Worm (Caenorhabditis elegans) whole organism, midembryonic: ENCODE data around the gene C30F2.4.

ENCODE experiments used
- T22C8.4 ChIP-seq: fragments of 200-800 bp; sonication (Bioruptor generic); IDR thresholded peaks from 2 replicates; pipeline ENCODE4 v1.3.6; 2022; ENCODE audit warnings: missing genetic modification characterization, missing compliant biosample characterization
- cog-1 ChIP-seq: sonication (generic microtip); optimal IDR thresholded peaks from 2 replicates; lab custom pipeline; 2016; ENCODE audit warnings: missing genetic modification characterization, missing compliant biosample characterization
- flt-1 ChIP-seq: fragments of 200-800 bp; sonication (Bioruptor generic); IDR thresholded peaks from 2 replicates; pipeline ENCODE4 v1.3.6; 2022; ENCODE audit warnings: missing genetic modification characterization, missing compliant biosample characterization
- klf-2 ChIP-seq: fragments of 200-800 bp; sonication (Bioruptor generic); conservative IDR thresholded peaks from 2 replicates; pipeline ENCODE4 v1.3.6; 2022; ENCODE audit warnings: missing genetic modification reagents, missing genetic modification characterization, missing compliant biosample characterization
- med-1 ChIP-seq: sonication (generic microtip); optimal IDR thresholded peaks from 2 replicates; lab custom pipeline; 2017; ENCODE audit warnings: missing genetic modification characterization, mild to moderate bottlenecking, missing compliant biosample characterization, antibody characterized with exemption, missing genetic modification reagents; ENCODE audit not compliant: insufficient read depth
- ref-1 ChIP-seq: fragments of 200-800 bp; sonication (Bioruptor generic); conservative IDR thresholded peaks from 2 replicates; pipeline ENCODE4 v1.3.6; 2022; ENCODE audit warnings: missing genetic modification reagents, missing genetic modification characterization, missing compliant biosample characterization
- tab-1 ChIP-seq: fragments of 200-800 bp; sonication (Bioruptor generic); IDR thresholded peaks from 2 replicates; pipeline ENCODE4 v1.3.6; 2022; ENCODE audit warnings: missing genetic modification characterization, missing compliant biosample characterization
- ztf-23 ChIP-seq: fragments of 200-800 bp; sonication (Bioruptor generic); IDR thresholded peaks from 2 replicates; pipeline ENCODE4 v1.3.6; 2022; ENCODE audit warnings: missing genetic modification reagents, missing genetic modification characterization, missing compliant biosample characterization
- ztf-29 ChIP-seq: fragments of 200-800 bp; sonication (Bioruptor generic); IDR thresholded peaks from 2 replicates; pipeline ENCODE4 v1.3.6; 2022; ENCODE audit warnings: missing genetic modification reagents, missing genetic modification characterization, missing compliant biosample characterization

The C30F2.4 gene

ce11 chrX:16076470-16076869, at the start of gene C30F2.4:
Gene C30F2.4, minus strand, starts transcription at chrX:16076570.
- TF ChIP-seq tab-1 (GFP tag; lab: Robert Waterston, UW) (no peak), ztf-23 (no peak), T22C8.4 (no peak), ref-1 (no peak), med-1 (GFP tag; lab: Kevin White, UChicago) (no peak), cog-1 (tag; lab: Kevin White, UChicago) (no peak)

- TF ChIP-seq ztf-23 (no peak), tab-1 (GFP tag; lab: Robert Waterston, UW) (no peak), ref-1 (no peak), T22C8.4 (no peak), med-1 (GFP tag; lab: Kevin White, UChicago) (no peak), klf-2 (GFP tag; lab: Robert Waterston, UW) (no peak), cog-1 (tag; lab: Kevin White, UChicago) (no peak), flt-1 (GFP tag; lab: Robert Waterston, UW) (no peak), ztf-29 (GFP tag; lab: Robert Waterston, UW) (no peak)
These were observed 48.4 kb upstream of the C30F2.4 start for ce11 chrX:16124794-16125193.

- TF ChIP-seq T22C8.4 (no peak), ref-1 (no peak), med-1 (GFP tag; lab: Kevin White, UChicago) (no peak), klf-2 (GFP tag; lab: Robert Waterston, UW) (no peak), tab-1 (GFP tag; lab: Robert Waterston, UW) (no peak), cog-1 (tag; lab: Kevin White, UChicago) (no peak), flt-1 (GFP tag; lab: Robert Waterston, UW) (no peak), ztf-23 (no peak), ztf-29 (GFP tag; lab: Robert Waterston, UW) (no peak)
These were observed 47.9 kb upstream of the C30F2.4 start for ce11 chrX:16124290-16124689.

ce11 chrX:16122628-16123027, 46.3 kb upstream of the C30F2.4 start:
- TF ChIP-seq flt-1 (GFP tag; lab: Robert Waterston, UW) (no peak), klf-2 (GFP tag; lab: Robert Waterston, UW) (no peak), ztf-29 (GFP tag; lab: Robert Waterston, UW) (no peak), ref-1 (no peak), cog-1 (tag; lab: Kevin White, UChicago) (no peak), tab-1 (GFP tag; lab: Robert Waterston, UW) (no peak), ztf-23 (no peak), T22C8.4 (no peak), med-1 (GFP tag; lab: Kevin White, UChicago) (no peak)

- TF ChIP-seq ref-1 (no peak), T22C8.4 (no peak), ztf-23 (no peak), tab-1 (GFP tag; lab: Robert Waterston, UW) (no peak), klf-2 (GFP tag; lab: Robert Waterston, UW) (no peak), med-1 (GFP tag; lab: Kevin White, UChicago) (no peak), cog-1 (tag; lab: Kevin White, UChicago) (no peak), ztf-29 (GFP tag; lab: Robert Waterston, UW) (no peak), flt-1 (GFP tag; lab: Robert Waterston, UW) (no peak)
These were observed 41.2 kb upstream of the C30F2.4 start for ce11 chrX:16117618-16118017.

- TF ChIP-seq cog-1 (tag; lab: Kevin White, UChicago) (no peak), klf-2 (GFP tag; lab: Robert Waterston, UW) (no peak), tab-1 (GFP tag; lab: Robert Waterston, UW) (no peak), med-1 (GFP tag; lab: Kevin White, UChicago) (no peak), ztf-23 (no peak), T22C8.4 (no peak), flt-1 (GFP tag; lab: Robert Waterston, UW) (no peak), ref-1 (no peak), ztf-29 (GFP tag; lab: Robert Waterston, UW) (no peak)
These were observed 40.8 kb upstream of the C30F2.4 start for ce11 chrX:16117176-16117575.

ce11 chrX:16116279-16116678, 39.9 kb upstream of the C30F2.4 start:
- TF ChIP-seq klf-2 (GFP tag; lab: Robert Waterston, UW) (0 out of 2 replicates have a peak, but pooled peaks have one; percentile 17), cog-1 (tag; lab: Kevin White, UChicago) (no peak)

- TF ChIP-seq cog-1 (tag; lab: Kevin White, UChicago) (no peak), klf-2 (GFP tag; lab: Robert Waterston, UW) (no peak), ztf-23 (no peak), flt-1 (GFP tag; lab: Robert Waterston, UW) (no peak), med-1 (GFP tag; lab: Kevin White, UChicago) (no peak), tab-1 (GFP tag; lab: Robert Waterston, UW) (no peak), T22C8.4 (no peak), ztf-29 (GFP tag; lab: Robert Waterston, UW) (no peak), ref-1 (no peak)
These were observed 37.6 kb upstream of the C30F2.4 start for ce11 chrX:16113996-16114395.

- no peak for TF ChIP-seq klf-2 (GFP tag; lab: Robert Waterston, UW)
- TF ChIP-seq tab-1 (GFP tag; lab: Robert Waterston, UW) = no peak
- no peak for TF ChIP-seq T22C8.4
- TF ChIP-seq ref-1 = no peak
- TF ChIP-seq flt-1 (GFP tag; lab: Robert Waterston, UW) = no peak
- no peak for TF ChIP-seq med-1 (GFP tag; lab: Kevin White, UChicago)
- no peak for TF ChIP-seq ztf-23
- no peak for TF ChIP-seq ztf-29 (GFP tag; lab: Robert Waterston, UW)
- no peak for TF ChIP-seq cog-1 (tag; lab: Kevin White, UChicago)
These were observed 36.6 kb upstream of the C30F2.4 start for ce11 chrX:16112923-16113322.

ce11 chrX:16105863-16106262, 29.5 kb upstream of the C30F2.4 start:
- no peak for TF ChIP-seq ztf-23
- TF ChIP-seq ref-1 = no peak
- TF ChIP-seq med-1 (GFP tag; lab: Kevin White, UChicago) = no peak
- no peak for TF ChIP-seq tab-1 (GFP tag; lab: Robert Waterston, UW)
- no peak for TF ChIP-seq T22C8.4
- TF ChIP-seq klf-2 (GFP tag; lab: Robert Waterston, UW) = no peak
- TF ChIP-seq ztf-29 (GFP tag; lab: Robert Waterston, UW) = no peak
- TF ChIP-seq cog-1 (tag; lab: Kevin White, UChicago) = no peak
- TF ChIP-seq flt-1 (GFP tag; lab: Robert Waterston, UW) = no peak
